Worm (Caenorhabditis elegans): ENCODE data around the gene C07H4.1.

Gene C07H4.1

DNA sequence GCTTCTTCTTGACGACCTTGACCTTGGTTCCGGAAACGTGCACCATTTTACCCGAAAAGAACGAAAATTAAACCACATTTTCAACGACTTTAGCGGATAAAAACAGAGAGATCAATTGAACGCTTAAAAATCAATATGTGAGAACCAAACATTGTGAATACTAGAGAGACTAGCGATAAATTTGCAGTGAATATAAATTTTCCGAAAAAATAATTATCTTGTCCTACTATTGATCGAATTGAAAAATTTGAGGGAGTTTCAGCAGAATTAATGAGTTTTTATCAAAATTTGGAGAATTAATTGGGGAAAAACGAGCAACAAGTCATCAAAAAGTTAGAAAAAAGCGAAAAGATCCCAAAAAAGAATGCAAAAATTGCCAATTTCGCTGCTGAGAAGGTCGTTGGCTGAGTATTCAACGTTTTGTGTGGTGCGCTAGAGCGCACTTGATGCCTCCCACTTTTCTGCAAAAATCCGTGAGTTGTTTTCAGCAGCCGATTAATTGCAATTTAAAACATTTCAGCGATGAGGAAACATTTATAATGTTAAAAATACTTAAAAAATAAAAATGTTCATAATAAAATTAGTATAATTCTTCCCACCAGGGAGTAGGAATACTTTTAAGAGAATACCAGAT is 36.3 kb downstream of the C07H4.1 start, which contains the start of gene rpl-32:
TSS of gene rpl-32 (minus strand) at position 51 of the 634 bp plus-strand sequence.
- no peak for TF ChIP-seq alr-1 (tag; optimal IDR thresholded peaks at IDR 0.05; ENCODE audit: borderline replicate concordance)
- peak; percentile 78 for TF ChIP-seq xbp-1 (tag; optimal IDR thresholded peaks at IDR 0.05)
- peak; percentile 42 for TF ChIP-seq unc-86 (tag; optimal IDR thresholded peaks at IDR 0.05)
- TF ChIP-seq F16B12.6 (tag; optimal IDR thresholded peaks at IDR 0.05), result peak; percentile 83
- TF ChIP-seq mep-1 (tag; optimal IDR thresholded peaks at IDR 0.05), result peak; percentile 92
- no peak for TF ChIP-seq nhr-84 (tag; optimal IDR thresholded peaks at IDR 0.05)
- TF ChIP-seq unc-62 (GFP tag; optimal IDR thresholded peaks at IDR 0.05), result no peak
- no peak for TF ChIP-seq nhr-11 (tag; optimal IDR thresholded peaks at IDR 0.05)
- TF ChIP-seq nhr-237 (tag; optimal IDR thresholded peaks at IDR 0.05), result peak; percentile 14
- peak in 1 of 2 experiments; percentile 39 for TF ChIP-seq ztf-11 (tag; optimal IDR thresholded peaks at IDR 0.05)
- TF ChIP-seq nhr-12 (tag; optimal IDR thresholded peaks at IDR 0.05), result no peak
- no peak for TF ChIP-seq ceh-63 (GFP tag; optimal IDR thresholded peaks at IDR 0.05)
- TF ChIP-seq mdl-1 (tag; optimal IDR thresholded peaks at IDR 0.05), result peak in 1 of 2 experiments; percentile 69
- TF ChIP-seq ceh-88 (GFP tag; IDR thresholded peaks at IDR 0.05), result peak; percentile 29; the same call in 1 of the 2 replicates
- TF ChIP-seq ceh-82 (tag; optimal IDR thresholded peaks at IDR 0.05), result peak in 2 of 3 experiments; percentile 64 to 88
- peak; percentile 82 for TF ChIP-seq snu-23 (GFP tag; optimal IDR thresholded peaks at IDR 0.05)
- TF ChIP-seq efl-3 (GFP tag; optimal IDR thresholded peaks at IDR 0.05), result no peak
- peak; percentile 89 for TF ChIP-seq skn-1 (tag; optimal IDR thresholded peaks at IDR 0.05)
- TF ChIP-seq mab-9 (GFP tag; IDR thresholded peaks at IDR 0.05), result no peak
- TF ChIP-seq ama-1 (optimal IDR thresholded peaks at IDR 0.05), result peak; percentile 51
- TF ChIP-seq elt-3 (tag; optimal IDR thresholded peaks at IDR 0.05), result peak in 3 of 6 experiments; percentile 0 to 89 (median 55)
- peak; percentile 91 for TF ChIP-seq lin-15B (tag; optimal IDR thresholded peaks at IDR 0.05)
- no peak for TF ChIP-seq nhr-28 (tag; optimal IDR thresholded peaks at IDR 0.05)
- peak; percentile 78 to 92 for TF ChIP-seq lsy-2 (tag; optimal IDR thresholded peaks at IDR 0.05)
- no peak for TF ChIP-seq zip-4 (GFP tag; optimal IDR thresholded peaks at IDR 0.05)
- no peak for TF ChIP-seq ceh-8 (GFP tag; optimal IDR thresholded peaks at IDR 0.05)
- peak; percentile 8 for TF ChIP-seq ztf-4 (tag; optimal IDR thresholded peaks at IDR 0.05)
- TF ChIP-seq C16A3.4 (tag; optimal IDR thresholded peaks at IDR 0.05), result peak; percentile 90
- TF ChIP-seq nhr-90 (tag; optimal IDR thresholded peaks at IDR 0.05; ENCODE audit: poor library complexity), result peak; percentile 61
- TF ChIP-seq efl-1 (optimal IDR thresholded peaks at IDR 0.05), result peak; percentile 74 to 80
- TF ChIP-seq efl-1 (GFP tag; optimal IDR thresholded peaks at IDR 0.05 in 1 of 2), result peak; percentile 74 to 97
- no peak for TF ChIP-seq C34B4.2 (tag; optimal IDR thresholded peaks at IDR 0.05)
- peak; percentile 64 for TF ChIP-seq vab-15 (tag; optimal IDR thresholded peaks at IDR 0.05)
- no peak for TF ChIP-seq tlp-1 (tag; optimal IDR thresholded peaks at IDR 0.05)
- no peak for TF ChIP-seq ceh-90 (tag; optimal IDR thresholded peaks at IDR 0.05)
- TF ChIP-seq Y116A8C.19 (tag; optimal IDR thresholded peaks at IDR 0.05; ENCODE audit: borderline replicate concordance), result no peak
- TF ChIP-seq zag-1 (tag; optimal IDR thresholded peaks at IDR 0.05), result no peak
- peak; percentile 88 for TF ChIP-seq nhr-85 (tag)
- TF ChIP-seq pag-3 (tag; optimal IDR thresholded peaks at IDR 0.05; ENCODE audit: borderline replicate concordance, insufficient read depth), result no peak
- no peak for TF ChIP-seq lir-3 (tag; optimal IDR thresholded peaks at IDR 0.05; ENCODE audit: poor library complexity)
- TF ChIP-seq egl-13 (tag; optimal IDR thresholded peaks at IDR 0.05), result no peak
- TF ChIP-seq egl-27 (tag; optimal IDR thresholded peaks at IDR 0.05), result no peak
- TF ChIP-seq unc-30 (tag; optimal IDR thresholded peaks at IDR 0.05), result no peak
- peak; percentile 65 for TF ChIP-seq nhr-19 (GFP tag; conservative IDR thresholded peaks at IDR 0.05)
- peak; percentile 76 to 90 for TF ChIP-seq lin-35 (GFP tag; optimal IDR thresholded peaks at IDR 0.05)
- TF ChIP-seq aha-1 (tag; optimal IDR thresholded peaks at IDR 0.05), result no peak
- peak; percentile 19 for TF ChIP-seq fkh-10 (GFP tag; optimal IDR thresholded peaks at IDR 0.05)
- peak; percentile 42 for TF ChIP-seq hpl-2 (GFP tag; optimal IDR thresholded peaks at IDR 0.05)
- no peak for TF ChIP-seq hlh-4 (tag; optimal IDR thresholded peaks at IDR 0.05)
- no peak for TF ChIP-seq sox-4 (tag; optimal IDR thresholded peaks at IDR 0.05)
- TF ChIP-seq C04F5.9 (tag; optimal IDR thresholded peaks at IDR 0.05), result no peak
- peak; percentile 73 for TF ChIP-seq snpc-4 (tag; optimal IDR thresholded peaks at IDR 0.05)
- TF ChIP-seq ets-5 (GFP tag; IDR thresholded peaks at IDR 0.05), result no peak
